Fruit fly (Drosophila melanogaster) ovary, adult (tissue): ENCODE data around the gene CG11858.

ENCODE experiments used
- CG17801 ChIP-seq: fragments of 200-800 bp; optimal IDR thresholded peaks from 2 replicates; lab custom pipeline; 2019; ENCODE audit warnings: missing biosample characterization, mild to moderate bottlenecking, missing genetic modification characterization, moderate library complexity; ENCODE audit not compliant: partially characterized antibody

CG11858 gene

dm6 chr3R:25247379-25247869 is 15.1 kb upstream of the CG11858 start, which contains the start of the genes RpS27 and Nup37:
Gene RpS27 (minus strand): TSS chr3R:25247514.
Gene Nup37 (plus strand): TSS chr3R:25247658.
- TF ChIP-seq CG17801 (GFP tag; lab: Kevin White, UChicago): peak; percentile 89

- TF ChIP-seq CG17801 (GFP tag; lab: Kevin White, UChicago): peak; percentile 66
Measured at dm6 chr3R:25249145-25250141, 13.1 kb upstream of the CG11858 start, which contains the start of gene Nup358. Gene Nup358 (plus strand): TSS chr3R:25249348.

dm6 chr3R:25258628-25259240 is 3.8 kb upstream of the CG11858 start, which contains the start of gene CG11857:
Gene CG11857 (plus strand): TSS chr3R:25258898.
- peak; percentile 97 for TF ChIP-seq CG17801 (GFP tag; lab: Kevin White, UChicago)

dm6 chr3R:25260670-25261069 is 1.9 kb upstream of the CG11858 start:
- no peak for TF ChIP-seq CG17801 (GFP tag; lab: Kevin White, UChicago)

- peak; percentile 65 for TF ChIP-seq CG17801 (GFP tag; lab: Kevin White, UChicago)
Measured at dm6 chr3R:25265589-25266201, 3.2 kb downstream of the CG11858 start, which contains the start of the genes GlnRS and RIOK2. Gene GlnRS (minus strand): TSS chr3R:25265721. Gene RIOK2 (plus strand): TSS chr3R:25265844.

dm6 chr3R:25266751-25267150 is 4.2 kb downstream of the CG11858 start:
- TF ChIP-seq CG17801 (GFP tag; lab: Kevin White, UChicago): no peak

- no peak for TF ChIP-seq CG17801 (GFP tag; lab: Kevin White, UChicago)
Measured at dm6 chr3R:25269909-25270308, 7.4 kb downstream of the CG11858 start, which contains the start of the genes CG11889 and CG11891. Gene CG11889 (plus strand): TSS chr3R:25270209. Gene CG11891 (plus strand): TSS chr3R:25270209.

- TF ChIP-seq CG17801 (GFP tag; lab: Kevin White, UChicago): no peak
Measured at dm6 chr3R:25273537-25273936, 11.0 kb downstream of the CG11858 start, which contains the start of gene CG11878. Gene CG11878 (plus strand): TSS chr3R:25273837.

- TF ChIP-seq CG17801 (GFP tag; lab: Kevin White, UChicago): peak; percentile 77
Measured at dm6 chr3R:25275276-25275675, 12.7 kb downstream of the CG11858 start.

- no peak for TF ChIP-seq CG17801 (GFP tag; lab: Kevin White, UChicago)
Measured at dm6 chr3R:25277112-25277511, 14.6 kb downstream of the CG11858 start, which contains the start of gene CG10513. Gene CG10513 (minus strand): TSS chr3R:25277212.

- TF ChIP-seq CG17801 (GFP tag; lab: Kevin White, UChicago): no peak
Measured at dm6 chr3R:25279796-25280350, 17.3 kb downstream of the CG11858 start, which contains the start of gene CG10514. Gene CG10514 (minus strand): TSS chr3R:25279846.

dm6 chr3R:25281165-25281564 is 18.6 kb downstream of the CG11858 start, which contains the start of gene CG11892:
Gene CG11892 (plus strand): TSS chr3R:25281548.
- peak; percentile 29 for TF ChIP-seq CG17801 (GFP tag; lab: Kevin White, UChicago)

- TF ChIP-seq CG17801 (GFP tag; lab: Kevin White, UChicago): no peak
Measured at dm6 chr3R:25283209-25283670, 20.7 kb downstream of the CG11858 start, which contains the start of gene CG31300. Gene CG31300 (plus strand): TSS chr3R:25283620.
